Worm (Caenorhabditis elegans) whole organism, young adult: ENCODE data around the gene tomm-40.

ENCODE experiments used
- B0019.2 ChIP-seq: fragments of 200-800 bp; sonication (Bioruptor generic); conservative IDR thresholded peaks from 2 replicates; pipeline ENCODE4 v1.3.6; 2022; ENCODE audit warnings: missing genetic modification reagents, missing genetic modification characterization, missing compliant biosample characterization
- Y53G8AR.9 ChIP-seq: fragments of 200-800 bp; sonication (Bioruptor generic); conservative IDR thresholded peaks from 2 replicates; pipeline ENCODE4 v1.3.6; 2022; ENCODE audit warnings: missing genetic modification reagents, missing genetic modification characterization, missing compliant biosample characterization
- akir-1 ChIP-seq: fragments of 200-800 bp; sonication (Bioruptor generic); optimal IDR thresholded peaks from 2 replicates; lab custom pipeline; 2018; ENCODE audit warnings: mild to moderate bottlenecking, missing genetic modification characterization, moderate library complexity, missing compliant biosample characterization
- ama-1 ChIP-seq, 3 experiments: fragments of 150-350 bp in 1 of 3; sonication (generic microtip) in 2 of 3; optimal IDR thresholded peaks; 2 replicates each; lab custom pipeline; 2014 to 2018; ENCODE audit warnings: missing biosample characterization in 2 of 3, missing genetic modification characterization in 2 of 3, missing genetic modification reagents in 2 of 3
- atf-7 ChIP-seq: sonication (generic microtip); optimal IDR thresholded peaks from 2 replicates; lab custom pipeline; 2017; ENCODE audit warnings: mild to moderate bottlenecking, missing genetic modification characterization, missing compliant biosample characterization
- attf-3 ChIP-seq: fragments of 200-800 bp; sonication (Bioruptor generic); conservative IDR thresholded peaks from 2 replicates; pipeline ENCODE4 v1.3.6; 2022; ENCODE audit warnings: missing genetic modification reagents, missing genetic modification characterization, missing compliant biosample characterization
- cebp-1 ChIP-seq, 2 experiments: fragments of 200-800 bp in 1 of 2; sonication (Bioruptor generic) in 1 of 2; sonication (generic microtip) in 1 of 2; IDR thresholded peaks in 1 of 2; optimal IDR thresholded peaks in 1 of 2; 2 replicates each; pipeline versions ENCODE4 v1.3.6 to Lab custom; 2017 to 2022; ENCODE audit warnings: missing compliant biosample characterization in 2 of 2, missing genetic modification characterization in 2 of 2, mild to moderate bottlenecking in 1 of 2, missing genetic modification reagents in 1 of 2, moderate library complexity in 1 of 2
- cebp-2 ChIP-seq: fragments of 200-800 bp; sonication (Bioruptor generic); IDR thresholded peaks from 2 replicates; pipeline ENCODE4 v1.3.6; 2022; ENCODE audit warnings: missing genetic modification characterization, missing compliant biosample characterization
- ceh-58 ChIP-seq: fragments of 200-800 bp; sonication (Bioruptor generic); IDR thresholded peaks from 2 replicates; pipeline ENCODE4 v1.3.6; 2022; ENCODE audit warnings: missing genetic modification characterization, missing compliant biosample characterization
- chd-7 ChIP-seq: sonication (generic microtip); optimal IDR thresholded peaks from 2 replicates; lab custom pipeline; 2016; ENCODE audit warnings: mild to moderate bottlenecking, missing genetic modification characterization, moderate library complexity, missing compliant biosample characterization
- dox-1 ChIP-seq: fragments of 200-800 bp; sonication (Bioruptor generic); IDR thresholded peaks from 2 replicates; pipeline ENCODE4 v1.3.6; 2022; ENCODE audit warnings: missing genetic modification reagents, missing genetic modification characterization, missing compliant biosample characterization
- dpl-1 ChIP-seq: fragments of 150-350 bp; optimal IDR thresholded peaks from 2 replicates; lab custom pipeline; 2014; ENCODE audit warnings: missing biosample characterization, missing genetic modification reagents, missing genetic modification characterization
- fkh-3 ChIP-seq: sonication (generic microtip); optimal IDR thresholded peaks from 2 replicates; lab custom pipeline; 2016; ENCODE audit warnings: mild to moderate bottlenecking, missing genetic modification characterization, missing compliant biosample characterization
- him-1 ChIP-seq: sonication (generic microtip); optimal IDR thresholded peaks from 2 replicates; lab custom pipeline; 2016; ENCODE audit warnings: missing genotype, missing genetic modification reagents, missing genetic modification characterization, missing compliant biosample characterization
- hmg-1.2 ChIP-seq: fragments of 200-800 bp; sonication (Bioruptor generic); IDR thresholded peaks from 2 replicates; pipeline ENCODE4 v1.3.6; 2022; ENCODE audit warnings: missing genetic modification reagents, missing genetic modification characterization, missing compliant biosample characterization
- lin-26 ChIP-seq: fragments of 200-800 bp; sonication (Bioruptor generic); IDR thresholded peaks from 2 replicates; pipeline ENCODE4 v1.3.6; 2022; ENCODE audit warnings: missing genetic modification reagents, missing genetic modification characterization, missing compliant biosample characterization
- lin-35 ChIP-seq, 3 experiments: fragments of 150-350 bp in 2 of 3; sonication (generic microtip) in 1 of 3; optimal IDR thresholded peaks; 2 replicates each; lab custom pipeline; 2014 to 2018; ENCODE audit warnings: missing biosample characterization in 3 of 3, missing genetic modification characterization in 3 of 3, missing genetic modification reagents in 3 of 3
- lsl-1 ChIP-seq: fragments of 200-800 bp; sonication (Bioruptor generic); optimal IDR thresholded peaks from 2 replicates; lab custom pipeline; 2018; ENCODE audit warnings: mild to moderate bottlenecking, missing genetic modification characterization, moderate library complexity, missing compliant biosample characterization
- lsy-27 ChIP-seq: sonication (generic microtip); optimal IDR thresholded peaks from 2 replicates; lab custom pipeline; 2017; ENCODE audit warnings: missing genetic modification characterization, mild to moderate bottlenecking, missing compliant biosample characterization, antibody characterized with exemption, missing genotype, borderline replicate concordance; ENCODE audit not compliant: insufficient read depth
- madf-10 ChIP-seq: sonication (generic microtip); optimal IDR thresholded peaks from 2 replicates; lab custom pipeline; 2016; ENCODE audit warnings: mild to moderate bottlenecking, missing genetic modification characterization, missing compliant biosample characterization
- madf-3 ChIP-seq: fragments of 200-800 bp; sonication (Bioruptor generic); IDR thresholded peaks from 2 replicates; pipeline ENCODE4 v1.3.6; 2022; ENCODE audit warnings: missing genetic modification reagents, missing genetic modification characterization, missing compliant biosample characterization
- mel-28 ChIP-seq: sonication (generic microtip); optimal IDR thresholded peaks from 2 replicates; lab custom pipeline; 2016; ENCODE audit warnings: borderline replicate concordance, mild to moderate bottlenecking, missing genetic modification characterization, missing compliant biosample characterization
- rcor-1 ChIP-seq: fragments of 200-800 bp; sonication (Bioruptor generic); IDR thresholded peaks from 2 replicates; pipeline ENCODE4 v1.3.6; 2022; ENCODE audit warnings: missing genetic modification reagents, missing genetic modification characterization, missing compliant biosample characterization
- rec-8 ChIP-seq, 2 experiments: sonication (generic microtip); optimal IDR thresholded peaks; 2 replicates each; lab custom pipeline; 2016; ENCODE audit warnings: mild to moderate bottlenecking in 2 of 2, missing genetic modification characterization in 2 of 2, missing genetic modification reagents in 2 of 2, missing genotype in 2 of 2, missing biosample characterization in 1 of 2, missing compliant biosample characterization in 1 of 2, moderate library complexity in 1 of 2
- rpc-1 ChIP-seq, 2 experiments: fragments of 150-350 bp in 1 of 2; sonication (generic microtip) in 1 of 2; optimal IDR thresholded peaks; 2 replicates each; lab custom pipeline; 2014 to 2018; ENCODE audit warnings: missing biosample characterization in 1 of 2, missing genetic modification characterization in 1 of 2, missing genetic modification reagents in 1 of 2, missing genotype in 1 of 2
- sdz-38 ChIP-seq: sonication (generic microtip); optimal IDR thresholded peaks from 2 replicates; lab custom pipeline; 2016; ENCODE audit warnings: missing genotype, missing genetic modification characterization, missing compliant biosample characterization
- tlf-1 ChIP-seq: fragments of 200-800 bp; sonication (Bioruptor generic); optimal IDR thresholded peaks from 2 replicates; lab custom pipeline; 2018; ENCODE audit warnings: mild to moderate bottlenecking, missing genetic modification characterization, missing compliant biosample characterization
- zim-3 ChIP-seq: sonication (generic microtip); optimal IDR thresholded peaks from 2 replicates; lab custom pipeline; 2017; ENCODE audit warnings: mild to moderate bottlenecking, missing genetic modification characterization, moderate library complexity, missing compliant biosample characterization
- ztf-18 ChIP-seq: sonication (generic microtip); optimal IDR thresholded peaks from 2 replicates; lab custom pipeline; 2016; ENCODE audit warnings: missing genotype, mild to moderate bottlenecking, missing genetic modification characterization, missing compliant biosample characterization
- ztf-26 ChIP-seq: sonication (generic microtip); optimal IDR thresholded peaks from 2 replicates; lab custom pipeline; 2017; ENCODE audit warnings: missing genetic modification characterization, missing compliant biosample characterization
- ztf-28 ChIP-seq: fragments of 200-800 bp; sonication (Bioruptor generic); IDR thresholded peaks from 2 replicates; pipeline ENCODE4 v1.3.6; 2022; ENCODE audit warnings: missing genetic modification reagents, missing genetic modification characterization, missing compliant biosample characterization

Gene tomm-40

DNA sequence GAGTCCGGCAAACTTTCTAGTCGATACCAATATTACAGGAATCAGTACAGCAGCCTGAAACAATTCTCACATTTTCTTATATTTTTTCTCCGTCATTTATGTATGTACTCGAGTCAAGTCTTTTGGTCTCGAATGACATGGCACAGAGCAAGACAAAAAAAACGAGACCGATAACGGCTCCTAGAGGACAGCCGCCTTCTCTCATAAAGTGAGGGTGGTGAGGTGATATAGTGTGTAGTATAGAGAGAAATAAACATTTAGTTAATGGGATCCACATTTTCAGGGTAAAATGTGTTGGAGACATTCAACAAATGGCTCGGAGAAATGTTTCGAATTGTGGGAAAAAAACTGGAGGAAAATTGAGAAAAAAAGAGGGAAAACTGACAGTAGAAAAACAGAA lies 11.2 kb downstream of the tomm-40 start:
- TF ChIP-seq B0019.2 (GFP tag; lab: Robert Waterston, UW) (no peak), him-1 (tag; lab: Kevin White, UChicago) (no peak), ama-1 (optimal IDR thresholded peaks at IDR 0.05; lab: Kevin White, UChicago) (no peak), ama-1 (GFP tag; optimal IDR thresholded peaks at IDR 0.05; lab: Kevin White, UChicago) (peak in 1 of 2 experiments; percentile 0), dox-1 (GFP tag; lab: Robert Waterston, UW) (peak; percentile 39; the same call in 1 of the 2 replicates), mel-28 (tag; lab: Kevin White, UChicago) (no peak), hmg-1.2 (GFP tag; lab: Robert Waterston, UW) (no peak), cebp-1 (GFP tag; IDR thresholded peaks at IDR 0.05; lab: Robert Waterston, UW) (no peak), cebp-1 (tag; optimal IDR thresholded peaks at IDR 0.05; lab: Kevin White, UChicago) (peak; percentile 2), madf-10 (tag; lab: Kevin White, UChicago) (no peak)

DNA sequence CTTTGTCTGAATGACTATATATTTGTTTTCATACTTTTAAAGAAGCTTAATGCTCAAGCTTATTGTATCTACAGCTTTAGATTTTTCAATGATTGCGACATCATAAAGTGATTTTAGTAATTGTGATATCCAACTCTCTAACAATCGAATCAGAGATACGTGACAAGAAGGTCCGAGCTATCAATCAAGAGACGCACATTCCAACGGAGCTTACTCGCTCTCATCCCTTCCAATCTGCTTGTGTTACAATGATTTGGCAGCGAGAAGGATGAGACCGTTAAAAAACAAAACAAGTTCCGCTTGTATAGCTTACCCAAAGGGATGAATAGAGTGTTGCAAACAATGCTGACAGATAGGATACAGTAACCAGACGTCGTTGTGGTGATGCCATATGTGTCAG lies 11.9 kb downstream of the tomm-40 start:
- TF ChIP-seq ztf-26 (tag; lab: Kevin White, UChicago): no peak

- TF ChIP-seq ztf-18 (tag; lab: Kevin White, UChicago) (no peak), akir-1 (no peak), lin-26 (GFP tag; lab: Robert Waterston, UW) (no peak), attf-3 (GFP tag; lab: Robert Waterston, UW) (no peak), ztf-28 (GFP tag; lab: Robert Waterston, UW) (no peak), cebp-1 (GFP tag; IDR thresholded peaks at IDR 0.05; lab: Robert Waterston, UW) (no peak), cebp-1 (tag; optimal IDR thresholded peaks at IDR 0.05; lab: Kevin White, UChicago) (no peak), zim-3 (no peak), lsl-1 (no peak), cebp-2 (no peak), lin-35 (GFP tag; optimal IDR thresholded peaks at IDR 0.05; lab: Kevin White, UChicago) (no peak), chd-7 (tag; lab: Kevin White, UChicago) (no peak), fkh-3 (no peak), rec-8 (tag; optimal IDR thresholded peaks at IDR 0.05; lab: Kevin White, UChicago) (no peak), ceh-58 (GFP tag; lab: Robert Waterston, UW) (no peak)
- TF ChIP-seq, all 124 proteins: peak for 0
These were observed 13.0 kb downstream of the tomm-40 start, which contains the start of gene cal-2 for ce11 chrII:8960414-8960813. cal-2 (plus strand) TSS chrII:8960714.

DNA sequence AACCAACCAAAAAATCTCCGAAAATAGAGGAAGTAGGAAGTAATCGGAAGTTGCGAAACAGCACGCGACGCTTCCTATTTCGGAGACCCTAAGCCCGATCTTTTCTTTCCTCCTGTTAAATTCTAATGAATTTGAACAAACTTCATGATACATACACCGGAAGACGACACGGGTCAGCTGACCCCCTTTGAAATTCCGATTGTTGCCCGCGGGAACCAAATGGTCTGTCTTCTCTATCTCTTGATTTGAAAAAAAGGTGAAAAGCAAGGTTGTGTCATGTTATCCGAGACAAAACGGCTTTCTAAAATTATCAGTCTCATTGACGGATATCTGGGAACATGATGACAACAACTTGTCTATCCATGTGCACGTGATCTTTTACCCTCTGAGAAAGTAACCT lies 14.3 kb downstream of the tomm-40 start:
- no peak for TF ChIP-seq cebp-2
- TF ChIP-seq madf-3 (GFP tag; lab: Robert Waterston, UW): 0 out of 2 replicates have a peak, but pooled peaks have one; percentile 33
- TF ChIP-seq, all 124 proteins: peak for 1

ce11 chrII:8956896-8957295 lies 16.5 kb downstream of the tomm-40 start:
- TF ChIP-seq atf-7 (tag; lab: Kevin White, UChicago) (no peak), zim-3 (no peak), hmg-1.2 (GFP tag; lab: Robert Waterston, UW) (no peak), lsy-27 (tag; lab: Kevin White, UChicago) (no peak), tlf-1 (GFP tag; lab: Kevin White, UChicago) (no peak), chd-7 (tag; lab: Kevin White, UChicago) (no peak), rpc-1 (optimal IDR thresholded peaks at IDR 0.05; lab: Kevin White, UChicago) (no peak), rpc-1 (tag; optimal IDR thresholded peaks at IDR 0.05; lab: Kevin White, UChicago) (no peak), sdz-38 (no peak)

- TF ChIP-seq dpl-1 (GFP tag; lab: Kevin White, UChicago) (no peak), Y53G8AR.9 (GFP tag; lab: Robert Waterston, UW) (no peak), rcor-1 (no peak), ama-1 (optimal IDR thresholded peaks at IDR 0.05; lab: Kevin White, UChicago) (no peak), ama-1 (GFP tag; optimal IDR thresholded peaks at IDR 0.05; lab: Kevin White, UChicago) (no peak)
These were observed 19.7 kb downstream of the tomm-40 start for ce11 chrII:8953703-8954102.
